Worm (Caenorhabditis elegans) whole organism, late embryonic: Measurements from ENCODE around the gene Y38H8A.7.

ENCODE experiments used
- fkh-10 ChIP-seq: fragments of 150-350 bp; optimal IDR thresholded peaks from 2 replicates; lab custom pipeline; 2014; ENCODE audit warnings: missing biosample characterization, missing genetic modification reagents, missing genetic modification characterization
- nhr-11 ChIP-seq: fragments of 150-350 bp; optimal IDR thresholded peaks from 2 replicates; lab custom pipeline; 2014; ENCODE audit warnings: missing biosample characterization, missing genetic modification characterization
- pha-4 ChIP-seq: fragments of 150-350 bp; optimal IDR thresholded peaks from 2 replicates; lab custom pipeline; 2018; ENCODE audit warnings: missing biosample characterization, missing genetic modification reagents, missing genetic modification characterization
- rnt-1 ChIP-seq: sonication (generic microtip); optimal IDR thresholded peaks from 2 replicates; lab custom pipeline; 2016; ENCODE audit warnings: missing genetic modification characterization, missing compliant biosample characterization

- TF ChIP-seq fkh-10 (no peak), pha-4 (tag; lab: Kevin White, UChicago) (no peak), nhr-11 (no peak), rnt-1 (no peak)
These were observed 10.5 kb downstream of the Y38H8A.7 start, which contains the start of gene fezf-1 for ce11 chrIV:13465797-13466196.
